Worm (Caenorhabditis elegans) whole organism, L4 larva: Measurements from ENCODE around the gene pas-1.

Experiments
- F10B5.3 ChIP-seq: sonication (generic microtip); optimal IDR thresholded peaks from 2 replicates; lab custom pipeline; 2016; ENCODE audit warnings: mild to moderate bottlenecking, missing genetic modification characterization, missing compliant biosample characterization
- F44E2.7 ChIP-seq: fragments of 200-800 bp; sonication (Bioruptor generic); IDR thresholded peaks from 2 replicates; pipeline ENCODE4 v2.1.2; 2022; ENCODE audit warnings: missing genetic modification characterization, missing compliant biosample characterization
- T20F7.1 ChIP-seq: fragments of 200-800 bp; sonication (Bioruptor generic); optimal IDR thresholded peaks from 2 replicates; lab custom pipeline; 2018; ENCODE audit warnings: mild to moderate bottlenecking, missing genetic modification characterization, missing compliant biosample characterization
- Y5F2A.4 ChIP-seq: fragments of 200-800 bp; sonication (Bioruptor generic); optimal IDR thresholded peaks from 2 replicates; lab custom pipeline; 2018; ENCODE audit warnings: mild to moderate bottlenecking, missing genetic modification characterization, missing compliant biosample characterization
- aha-1 ChIP-seq: fragments of 150-350 bp; peaks from one replicate; lab custom pipeline; 2014; ENCODE audit warnings: missing biosample characterization, missing genetic modification characterization
- ama-1 ChIP-seq: fragments of 150-350 bp; optimal IDR thresholded peaks from 2 replicates; lab custom pipeline; 2014; ENCODE audit warnings: inconsistent platforms, mixed read lengths
- ceh-44 ChIP-seq: fragments of 200-800 bp; sonication (Bioruptor generic); IDR thresholded peaks from 2 replicates; pipeline ENCODE4 v1.3.6; 2022; ENCODE audit warnings: missing genetic modification reagents, missing genetic modification characterization, missing compliant biosample characterization
- ces-1 ChIP-seq: fragments of 150-350 bp; sonication (generic microtip); optimal IDR thresholded peaks from 4 replicates; lab custom pipeline; 2014; ENCODE audit warnings: missing biosample characterization, missing genetic modification reagents, missing genetic modification characterization
- daf-16 ChIP-seq, 3 experiments: sonication (generic microtip); optimal IDR thresholded peaks; 2 replicates each; lab custom pipeline; 2016 to 2017; ENCODE audit warnings: missing genetic modification characterization in 3 of 3, missing genetic modification reagents in 3 of 3, mild to moderate bottlenecking in 2 of 3, missing compliant biosample characterization in 2 of 3, missing biosample characterization in 1 of 3, moderate library complexity in 1 of 3
- daf-19 ChIP-seq: fragments of 200-800 bp; sonication (Bioruptor generic); conservative IDR thresholded peaks from 2 replicates; pipeline ENCODE4 v1.3.6; 2022; ENCODE audit warnings: missing genetic modification characterization, missing compliant biosample characterization
- dmd-6 ChIP-seq: fragments of 200-800 bp; sonication (Bioruptor generic); IDR thresholded peaks from 2 replicates; pipeline ENCODE4 v1.3.6; 2022; ENCODE audit warnings: missing genetic modification reagents, missing genetic modification characterization, missing compliant biosample characterization
- dpl-1 ChIP-seq: fragments of 150-350 bp; optimal IDR thresholded peaks from 2 replicates; lab custom pipeline; 2014; ENCODE audit warnings: missing biosample characterization, missing genetic modification reagents, missing genetic modification characterization
- dve-1 ChIP-seq: sonication (generic microtip); optimal IDR thresholded peaks from 2 replicates; lab custom pipeline; 2017; ENCODE audit warnings: antibody characterized with exemption, mild to moderate bottlenecking, missing genetic modification characterization, missing compliant biosample characterization; ENCODE audit not compliant: insufficient read depth
- egl-43 ChIP-seq: fragments of 200-800 bp; sonication (Bioruptor generic); IDR thresholded peaks from 2 replicates; pipeline ENCODE4 v1.3.6; 2022; ENCODE audit warnings: missing genetic modification reagents, missing genetic modification characterization, missing compliant biosample characterization
- hlh-11 ChIP-seq: fragments of 200-800 bp; sonication (Bioruptor generic); optimal IDR thresholded peaks from 2 replicates; lab custom pipeline; 2018; ENCODE audit warnings: mild to moderate bottlenecking, missing genetic modification characterization, missing compliant biosample characterization
- hlh-30 ChIP-seq: sonication (generic microtip); optimal IDR thresholded peaks from 2 replicates; lab custom pipeline; 2017; ENCODE audit warnings: antibody characterized with exemption, mild to moderate bottlenecking, missing genetic modification characterization, missing compliant biosample characterization; ENCODE audit not compliant: insufficient read depth
- lim-7 ChIP-seq: fragments of 200-800 bp; sonication (Bioruptor generic); IDR thresholded peaks from 2 replicates; pipeline ENCODE4 v1.3.6; 2022; ENCODE audit warnings: missing genetic modification characterization, missing compliant biosample characterization
- lin-15B ChIP-seq: fragments of 150-350 bp; sonication (generic microtip); optimal IDR thresholded peaks from 3 replicates; lab custom pipeline; 2014; ENCODE audit warnings: missing biosample characterization, missing genetic modification characterization
- lin-38 ChIP-seq: fragments of 200-800 bp; sonication (Bioruptor generic); IDR thresholded peaks from 2 replicates; pipeline ENCODE4 v1.3.6; 2022; ENCODE audit warnings: missing genetic modification reagents, missing genetic modification characterization, missing compliant biosample characterization
- mes-2 ChIP-seq: sonication (generic microtip); optimal IDR thresholded peaks from 2 replicates; lab custom pipeline; 2016; ENCODE audit warnings: missing genotype, mild to moderate bottlenecking, missing genetic modification characterization, missing compliant biosample characterization; ENCODE audit not compliant: poor library complexity, severe bottlenecking
- mxl-2 ChIP-seq: fragments of 200-800 bp; sonication (Bioruptor generic); conservative IDR thresholded peaks from 2 replicates; pipeline ENCODE4 v1.3.6; 2022; ENCODE audit warnings: missing genetic modification reagents, missing genetic modification characterization, missing compliant biosample characterization
- mxl-3 ChIP-seq: fragments of 200-800 bp; sonication (Bioruptor generic); optimal IDR thresholded peaks from 2 replicates; lab custom pipeline; 2018; ENCODE audit warnings: mild to moderate bottlenecking, missing genetic modification characterization, missing compliant biosample characterization
- nhr-102 ChIP-seq: sonication (generic microtip); optimal IDR thresholded peaks from 2 replicates; lab custom pipeline; 2016; ENCODE audit warnings: mild to moderate bottlenecking, missing genetic modification characterization, moderate library complexity, missing compliant biosample characterization
- nhr-25 ChIP-seq: sonication (generic microtip); optimal IDR thresholded peaks from 2 replicates; lab custom pipeline; 2017; ENCODE audit warnings: missing genetic modification characterization, mild to moderate bottlenecking, missing compliant biosample characterization, antibody characterized with exemption, moderate library complexity, borderline replicate concordance; ENCODE audit not compliant: insufficient read depth
- nhr-28 ChIP-seq: fragments of 150-350 bp; optimal IDR thresholded peaks from 2 replicates; lab custom pipeline; 2014; ENCODE audit warnings: missing biosample characterization, missing genetic modification characterization
- nhr-6 ChIP-seq: fragments of 150-350 bp; optimal IDR thresholded peaks from 2 replicates; lab custom pipeline; 2014; ENCODE audit warnings: missing biosample characterization, missing genetic modification characterization
- pqm-1 ChIP-seq: sonication (generic microtip); optimal IDR thresholded peaks from 2 replicates; lab custom pipeline; 2017; ENCODE audit warnings: missing biosample characterization, missing genetic modification characterization
- set-16 ChIP-seq: fragments of 200-800 bp; sonication (Bioruptor generic); IDR thresholded peaks from 2 replicates; pipeline ENCODE4 v1.3.6; 2022; ENCODE audit warnings: missing genetic modification reagents, missing genetic modification characterization, missing compliant biosample characterization
- tag-97 ChIP-seq: fragments of 200-800 bp; sonication (Bioruptor generic); IDR thresholded peaks from 2 replicates; pipeline ENCODE4 v1.3.6; 2022; ENCODE audit warnings: missing genetic modification characterization, missing compliant biosample characterization
- unc-39 ChIP-seq: sonication (generic microtip); optimal IDR thresholded peaks from 2 replicates; lab custom pipeline; 2017; ENCODE audit warnings: missing biosample characterization, missing genetic modification characterization
- zip-11 ChIP-seq: fragments of 200-800 bp; sonication (Bioruptor generic); IDR thresholded peaks from 2 replicates; pipeline ENCODE4 v1.3.6; 2022; ENCODE audit warnings: missing genetic modification characterization, missing compliant biosample characterization

pas-1 gene

ce11 chrV:14456626-14457025 lies 34.2 kb upstream of the pas-1 start, which contains the start of gene bmk-1:
bmk-1 (minus strand) TSS chrV:14456984.
- TF ChIP-seq tag-97 (GFP tag; lab: Robert Waterston, UW) (no peak), dve-1 (tag; lab: Kevin White, UChicago) (no peak), aha-1 (tag; lab: Kevin White, UChicago) (peak; percentile 70), mes-2 (tag; lab: Kevin White, UChicago) (peak; percentile 25), lin-38 (peak; percentile 63), nhr-25 (tag; lab: Kevin White, UChicago) (no peak), lim-7 (GFP tag; lab: Robert Waterston, UW) (0 out of 2 replicates have a peak, but pooled peaks have one; percentile 7), dpl-1 (GFP tag; lab: Kevin White, UChicago) (peak; percentile 73)

- peak; percentile 12 for TF ChIP-seq ama-1 (lab: Kevin White, UChicago)
- no peak for TF ChIP-seq dpl-1 (GFP tag; lab: Kevin White, UChicago)
Measured at ce11 chrV:14449397-14449796, 27.0 kb upstream of the pas-1 start, which contains the start of gene F23B12.7. F23B12.7 (plus strand) TSS chrV:14449697.

ce11 chrV:14448669-14449068 lies 26.3 kb upstream of the pas-1 start:
- TF ChIP-seq mxl-3 (GFP tag; lab: Kevin White, UChicago) (peak; percentile 38), nhr-102 (tag; lab: Kevin White, UChicago) (no peak), F10B5.3 (tag; lab: Kevin White, UChicago) (no peak), mxl-2 (peak; percentile 63; the same call in 1 of the 2 replicates), nhr-28 (tag; lab: Kevin White, UChicago) (peak; percentile 37), unc-39 (tag; lab: Kevin White, UChicago) (no peak), F44E2.7 (GFP tag; lab: Robert Waterston, UW) (no peak), ceh-44 (GFP tag; lab: Robert Waterston, UW) (no peak), egl-43 (no peak), hlh-30 (tag; lab: Kevin White, UChicago) (peak; percentile 58), lin-15B (no peak), dmd-6 (GFP tag; lab: Robert Waterston, UW) (peak; percentile 26; the same call in 1 of the 2 replicates), zip-11 (GFP tag; lab: Robert Waterston, UW) (no peak), Y5F2A.4 (no peak), daf-19 (no peak)

- TF ChIP-seq pqm-1: peak; percentile 74
- peak; percentile 24 for TF ChIP-seq dve-1 (tag; lab: Kevin White, UChicago)
- peak; percentile 95 for TF ChIP-seq T20F7.1
- TF ChIP-seq mxl-3 (GFP tag; lab: Kevin White, UChicago): no peak
- peak; percentile 19 for TF ChIP-seq mes-2 (tag; lab: Kevin White, UChicago)
- no peak for TF ChIP-seq mxl-2
- no peak for TF ChIP-seq daf-16 (GFP tag; optimal IDR thresholded peaks at IDR 0.05; lab: Kevin White, UChicago)
- peak; percentile 23 for TF ChIP-seq daf-16 (tag; optimal IDR thresholded peaks at IDR 0.05; lab: Kevin White, UChicago)
- TF ChIP-seq nhr-28 (tag; lab: Kevin White, UChicago): peak; percentile 68
- TF ChIP-seq dmd-6 (GFP tag; lab: Robert Waterston, UW): peak; percentile 56
- peak; percentile 48 for TF ChIP-seq nhr-6 (tag; lab: Kevin White, UChicago)
- TF ChIP-seq hlh-11 (tag; lab: Kevin White, UChicago): peak; percentile 44
Measured at ce11 chrV:14447240-14447763, 24.9 kb upstream of the pas-1 start, which contains the start of the genes dlat-1 and fntb-1. dlat-1 (minus strand) TSS chrV:14447290. fntb-1 (plus strand) TSS chrV:14447651.

- TF ChIP-seq set-16 (GFP tag; lab: Robert Waterston, UW) (peak; percentile 51), ces-1 (GFP tag; lab: Kevin White, UChicago) (no peak)
Measured at ce11 chrV:14446453-14446852, 24.0 kb upstream of the pas-1 start.
